Fruit fly (Drosophila melanogaster) whole organism, embryonic: ENCODE results near the gene Inx7.

ENCODE experiments used
- C15 ChIP-seq: fragments of 200-800 bp; sonication (Bioruptor generic); IDR thresholded peaks from 3 replicates; pipeline ENCODE4 v1.3.6; 2022; ENCODE audit warnings: missing biosample characterization, missing genetic modification characterization
- CG10366 ChIP-seq: fragments of 200-800 bp; sonication (Bioruptor generic); IDR thresholded peaks from 2 replicates; pipeline ENCODE4 v1.3.6; 2022; ENCODE audit warnings: missing biosample characterization, missing genetic modification characterization
- CG10654 ChIP-seq: fragments of 200-800 bp; sonication (Bioruptor generic); optimal IDR thresholded peaks from 2 replicates; lab custom pipeline; 2016; ENCODE audit warnings: missing biosample characterization, missing genetic modification characterization
- CG11456 ChIP-seq: fragments of 200-800 bp; sonication (Bioruptor generic); IDR thresholded peaks from 3 replicates; pipeline ENCODE4 v1.3.6; 2022; ENCODE audit warnings: missing biosample characterization, missing genetic modification characterization
- CG12104 ChIP-seq: fragments of 200-800 bp; sonication (Bioruptor generic); optimal IDR thresholded peaks from 3 replicates; lab custom pipeline; 2016; ENCODE audit warnings: missing biosample characterization, missing genetic modification characterization
- CG12219 ChIP-seq: fragments of 200-800 bp; sonication (Bioruptor generic); optimal IDR thresholded peaks from 3 replicates; lab custom pipeline; 2018; ENCODE audit warnings: missing biosample characterization, mild to moderate bottlenecking, missing genetic modification characterization
- CG13424 ChIP-seq: fragments of 200-800 bp; sonication (Bioruptor generic); optimal IDR thresholded peaks from 2 replicates; lab custom pipeline; 2019; ENCODE audit warnings: missing biosample characterization, mild to moderate bottlenecking, missing genetic modification characterization, moderate library complexity
- CG14050 ChIP-seq: fragments of 200-800 bp; sonication (Bioruptor generic); IDR thresholded peaks from 3 replicates; pipeline ENCODE4 v1.3.6; 2022; ENCODE audit warnings: missing biosample characterization, missing genetic modification characterization
- CG15011 ChIP-seq: fragments of 200-800 bp; sonication (Bioruptor generic); optimal IDR thresholded peaks from 3 replicates; lab custom pipeline; 2018; ENCODE audit warnings: missing biosample characterization, mild to moderate bottlenecking, missing genetic modification characterization
- CG15073 ChIP-seq: fragments of 200-800 bp; sonication (Bioruptor generic); optimal IDR thresholded peaks from 2 replicates; lab custom pipeline; 2016; ENCODE audit warnings: missing biosample characterization, missing genetic modification characterization
- CG16815 ChIP-seq: fragments of 200-800 bp; sonication (Bioruptor generic); optimal IDR thresholded peaks from 3 replicates; lab custom pipeline; 2017; ENCODE audit warnings: missing biosample characterization, mild to moderate bottlenecking, missing genetic modification characterization
- CG17612 ChIP-seq: fragments of 200-800 bp; sonication (Bioruptor generic); IDR thresholded peaks from 2 replicates; pipeline ENCODE4 v1.3.6; 2022; ENCODE audit warnings: missing biosample characterization, missing genetic modification characterization
- CG18262 ChIP-seq: fragments of 200-800 bp; optimal IDR thresholded peaks from 3 replicates; lab custom pipeline; 2019; ENCODE audit warnings: missing biosample characterization, mild to moderate bottlenecking, missing genetic modification characterization, moderate library complexity
- CG2889 ChIP-seq: fragments of 200-800 bp; sonication (Bioruptor generic); IDR thresholded peaks from 3 replicates; pipeline ENCODE4 v1.3.6; 2022; ENCODE audit warnings: missing biosample characterization, missing genetic modification characterization
- CG33213 ChIP-seq: fragments of 200-800 bp; sonication (Bioruptor generic); optimal IDR thresholded peaks from 3 replicates; lab custom pipeline; 2016; ENCODE audit warnings: missing biosample characterization, missing genetic modification characterization
- CG3847 ChIP-seq: fragments of 200-800 bp; sonication (Bioruptor generic); IDR thresholded peaks from 2 replicates; pipeline ENCODE4 v1.3.6; 2022; ENCODE audit warnings: missing biosample characterization, missing genetic modification characterization
- CG4282 ChIP-seq: fragments of 200-800 bp; sonication (Bioruptor generic); optimal IDR thresholded peaks from 2 replicates; lab custom pipeline; 2016; ENCODE audit warnings: missing biosample characterization, missing genetic modification characterization
- CG6813 ChIP-seq: fragments of 200-800 bp; sonication (Bioruptor generic); optimal IDR thresholded peaks from 2 replicates; lab custom pipeline; 2017; ENCODE audit warnings: missing biosample characterization, missing genetic modification characterization, mild to moderate bottlenecking, moderate library complexity, missing genetic modification reagents
- CG6854 ChIP-seq: fragments of 200-800 bp; sonication (Bioruptor generic); optimal IDR thresholded peaks from 3 replicates; lab custom pipeline; 2017; ENCODE audit warnings: missing biosample characterization, mild to moderate bottlenecking, missing genetic modification characterization
- CG7357 ChIP-seq: fragments of 200-800 bp; sonication (Bioruptor generic); IDR thresholded peaks from 3 replicates; pipeline ENCODE4 v1.3.6; 2022; ENCODE audit warnings: missing biosample characterization, missing genetic modification characterization
- CG7372 ChIP-seq: fragments of 200-800 bp; sonication (Bioruptor generic); IDR thresholded peaks from 2 replicates; pipeline ENCODE4 v1.3.6; 2022; ENCODE audit warnings: missing biosample characterization, missing genetic modification characterization
- CG9876 ChIP-seq: fragments of 200-800 bp; sonication (Bioruptor generic); optimal IDR thresholded peaks from 2 replicates; lab custom pipeline; 2016; ENCODE audit warnings: missing biosample characterization, missing genetic modification characterization
- CHES-1-like ChIP-seq: fragments of 200-800 bp; sonication (Bioruptor generic); optimal IDR thresholded peaks from 2 replicates; lab custom pipeline; 2016; ENCODE audit warnings: missing biosample characterization, missing genetic modification characterization
- D19A ChIP-seq: fragments of 200-800 bp; optimal IDR thresholded peaks from 3 replicates; lab custom pipeline; 2019; ENCODE audit warnings: missing biosample characterization, mild to moderate bottlenecking, missing genetic modification characterization, moderate library complexity
- Dip3 ChIP-seq: fragments of 200-800 bp; sonication (Bioruptor generic); optimal IDR thresholded peaks from 3 replicates; lab custom pipeline; 2016; ENCODE audit warnings: missing biosample characterization, missing genetic modification characterization
- Fer1 ChIP-seq: fragments of 200-800 bp; sonication (Bioruptor generic); optimal IDR thresholded peaks from 2 replicates; lab custom pipeline; 2017; ENCODE audit warnings: missing biosample characterization, mild to moderate bottlenecking, missing genetic modification characterization
- Fer3 ChIP-seq: fragments of 200-800 bp; sonication (Bioruptor generic); optimal IDR thresholded peaks from 2 replicates; lab custom pipeline; 2018; ENCODE audit warnings: missing biosample characterization, mild to moderate bottlenecking, missing genetic modification characterization, moderate library complexity
- Hr78 ChIP-seq, 2 experiments: fragments of 200-800 bp in 1 of 2; fragments of >200 bp in 1 of 2; sonication (Bioruptor generic) in 1 of 2; optimal IDR thresholded peaks; 2 replicates each; lab custom pipeline; 2017 to 2019; ENCODE audit warnings: missing biosample characterization in 2 of 2, missing genetic modification characterization in 2 of 2, mild to moderate bottlenecking in 1 of 2, moderate library complexity in 1 of 2
- Jarid2 ChIP-seq: fragments of 200-800 bp; sonication (Bioruptor generic); optimal IDR thresholded peaks from 3 replicates; lab custom pipeline; 2017; ENCODE audit warnings: mild to moderate bottlenecking, missing biosample characterization, missing genetic modification reagents, missing genetic modification characterization
- NC2β ChIP-seq: fragments of 200-800 bp; sonication (Bioruptor generic); optimal IDR thresholded peaks from 2 replicates; lab custom pipeline; 2016; ENCODE audit warnings: missing biosample characterization, missing genetic modification characterization
- Nf-YC ChIP-seq: fragments of 200-800 bp; optimal IDR thresholded peaks from 3 replicates; lab custom pipeline; 2019; ENCODE audit warnings: missing biosample characterization, mild to moderate bottlenecking, missing genetic modification characterization, moderate library complexity
- Poxn ChIP-seq: fragments of 200-800 bp; sonication (Bioruptor generic); IDR thresholded peaks from 2 replicates; pipeline ENCODE4 v1.3.6; 2022; ENCODE audit warnings: missing biosample characterization, missing genetic modification characterization
- Sox102F ChIP-seq: fragments of 200-800 bp; sonication (Bioruptor generic); optimal IDR thresholded peaks from 2 replicates; lab custom pipeline; 2018; ENCODE audit warnings: missing biosample characterization, mild to moderate bottlenecking, missing genetic modification characterization, moderate library complexity
- amos ChIP-seq: fragments of 200-800 bp; sonication (Bioruptor generic); IDR thresholded peaks from 2 replicates; pipeline ENCODE4 v1.3.6; 2022; ENCODE audit warnings: missing biosample characterization, missing genetic modification characterization; ENCODE audit not compliant: partially characterized antibody
- aop ChIP-seq: fragments of 200-800 bp; sonication (Bioruptor generic); IDR thresholded peaks from 2 replicates; pipeline ENCODE4 v1.3.6; 2022; ENCODE audit warnings: missing biosample characterization, missing genetic modification characterization
- az2 ChIP-seq: fragments of 200-800 bp; sonication (Bioruptor generic); optimal IDR thresholded peaks from 3 replicates; lab custom pipeline; 2016; ENCODE audit warnings: missing biosample characterization, missing genetic modification characterization
- br ChIP-seq: fragments of >200 bp; optimal IDR thresholded peaks from 2 replicates; lab custom pipeline; 2017
- dmrt99B ChIP-seq: fragments of 200-800 bp; sonication (Bioruptor generic); optimal IDR thresholded peaks from 2 replicates; lab custom pipeline; 2018; ENCODE audit warnings: missing biosample characterization, mild to moderate bottlenecking, missing genetic modification characterization, moderate library complexity
- hkb ChIP-seq, 2 experiments: fragments of 200-800 bp in 1 of 2; fragments of >200 bp in 1 of 2; sonication (Bioruptor generic) in 1 of 2; IDR thresholded peaks in 1 of 2; optimal IDR thresholded peaks in 1 of 2; 2 replicates each; pipeline versions ENCODE4 v1.3.6 to Lab custom; 2017 to 2022; ENCODE audit warnings: missing biosample characterization in 1 of 2, missing genetic modification characterization in 1 of 2
- ken ChIP-seq: fragments of 200-800 bp; sonication (Bioruptor generic); IDR thresholded peaks from 3 replicates; pipeline ENCODE4 v1.3.6; 2022; ENCODE audit warnings: missing biosample characterization, missing genetic modification characterization
- pan ChIP-seq, 4 experiments: fragments of >200 bp in 3 of 4; fragments of 200-800 bp in 1 of 4; sonication (Bioruptor generic) in 1 of 4; optimal IDR thresholded peaks in 3 of 4; IDR thresholded peaks in 1 of 4; 2 replicates each; pipeline versions ENCODE4 v1.3.6 to Lab custom; 2017 to 2022; ENCODE audit warnings: missing biosample characterization in 2 of 4, missing genetic modification characterization in 2 of 4, mixed read lengths in 1 of 4
- pfk ChIP-seq: fragments of 200-800 bp; sonication (Bioruptor generic); optimal IDR thresholded peaks from 2 replicates; lab custom pipeline; 2018; ENCODE audit warnings: missing biosample characterization, mild to moderate bottlenecking, missing genetic modification characterization, moderate library complexity
- row ChIP-seq: fragments of 200-800 bp; sonication (Bioruptor generic); IDR thresholded peaks from 3 replicates; pipeline ENCODE4 v1.3.6; 2022; ENCODE audit warnings: missing biosample characterization, missing genetic modification characterization
- sens-2 ChIP-seq: fragments of 200-800 bp; sonication (Bioruptor generic); IDR thresholded peaks from 2 replicates; pipeline ENCODE4 v1.3.6; 2022; ENCODE audit warnings: missing biosample characterization, missing genetic modification characterization
- slbo ChIP-seq: fragments of 200-800 bp; sonication (Bioruptor generic); IDR thresholded peaks from 2 replicates; pipeline ENCODE4 v1.3.6; 2022; ENCODE audit warnings: missing biosample characterization, missing genetic modification characterization
- tll ChIP-seq, 2 experiments: fragments of 200-800 bp in 1 of 2; fragments of >200 bp in 1 of 2; sonication (Bioruptor generic) in 1 of 2; optimal IDR thresholded peaks; 2 replicates each; lab custom pipeline; 2017 to 2019; ENCODE audit warnings: missing biosample characterization in 2 of 2, missing genetic modification characterization in 2 of 2, mild to moderate bottlenecking in 1 of 2, moderate library complexity in 1 of 2
- ttk ChIP-seq: fragments of 200-800 bp; sonication (Bioruptor generic); IDR thresholded peaks from 2 replicates; pipeline ENCODE4 v2.1.2; 2022; ENCODE audit warnings: missing biosample characterization, missing genetic modification characterization
- tx ChIP-seq: fragments of 200-800 bp; sonication (Bioruptor generic); optimal IDR thresholded peaks from 2 replicates; lab custom pipeline; 2016; ENCODE audit warnings: missing biosample characterization, missing genetic modification characterization
- vnd ChIP-seq: fragments of 200-800 bp; sonication (Bioruptor generic); IDR thresholded peaks from 3 replicates; pipeline ENCODE4 v1.3.6; 2022; ENCODE audit warnings: missing biosample characterization, missing genetic modification characterization; ENCODE audit not compliant: partially characterized antibody
- wek ChIP-seq: fragments of 200-800 bp; sonication (Bioruptor generic); optimal IDR thresholded peaks from 3 replicates; lab custom pipeline; 2018; ENCODE audit warnings: missing biosample characterization, mild to moderate bottlenecking, missing genetic modification characterization, moderate library complexity

Gene Inx7

DNA sequence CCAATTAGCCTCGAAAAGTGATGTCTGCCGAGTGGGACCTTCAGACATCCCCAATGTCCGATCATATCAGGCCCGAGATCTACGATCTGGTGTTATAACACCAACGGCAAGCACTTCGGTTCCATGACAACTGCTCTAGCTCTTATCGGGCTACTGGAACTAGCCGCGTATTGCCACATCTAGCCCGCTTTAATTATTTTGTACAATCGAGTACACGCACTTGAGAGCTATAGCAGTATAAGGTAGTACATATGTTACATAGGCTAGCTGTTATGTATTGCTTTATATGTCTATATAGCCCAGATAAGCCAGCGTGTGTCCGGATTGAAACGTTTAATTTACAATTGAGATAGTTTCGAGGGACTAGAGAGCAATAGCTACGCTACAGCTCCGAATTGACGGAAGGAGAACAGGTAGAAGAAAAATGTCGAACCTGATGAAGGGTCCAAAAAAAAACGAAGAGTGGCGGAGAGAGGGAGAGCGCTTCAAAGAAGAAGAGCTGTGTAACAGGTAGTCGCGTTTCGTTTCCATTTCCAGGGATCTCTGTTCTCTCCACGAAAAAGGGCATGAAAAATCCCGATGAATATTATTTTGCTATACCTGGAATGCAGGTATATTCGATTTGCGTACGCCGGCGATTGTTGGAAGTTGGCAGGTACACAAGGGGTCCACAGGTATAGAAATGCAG, 3.7 kb upstream of the Inx7 start (continued):
- TF ChIP-seq CG6854 (GFP tag; lab: Kevin White, UChicago), result no peak
- TF ChIP-seq tll (GFP tag; optimal IDR thresholded peaks at IDR 0.05; lab: Kevin White, UChicago), result no peak
- peak; percentile 8 for TF ChIP-seq D19A (tag; lab: Kevin White, UChicago)
- no peak for TF ChIP-seq CG33213
- no peak for TF ChIP-seq hkb (optimal IDR thresholded peaks at IDR 0.05; lab: Kevin White, UChicago)
- no peak for TF ChIP-seq hkb (GFP tag; IDR thresholded peaks at IDR 0.05; lab: Robert Waterston, UW)
- no peak for TF ChIP-seq ken (GFP tag; lab: Robert Waterston, UW)
- TF ChIP-seq CG17612, result no peak
- no peak for TF ChIP-seq aop (GFP tag; lab: Robert Waterston, UW)
- TF ChIP-seq br (lab: Kevin White, UChicago), result no peak
- TF ChIP-seq CG12219 (GFP tag; lab: Kevin White, UChicago), result no peak
- no peak for TF ChIP-seq CG6813 (GFP tag; lab: Kevin White, UChicago)
- TF ChIP-seq Nf-YC (tag; lab: Kevin White, UChicago), result no peak
- TF ChIP-seq amos (GFP tag; lab: Robert Waterston, UW), result no peak
- TF ChIP-seq CG10654, result no peak
- TF ChIP-seq CG14050, result no peak
- TF ChIP-seq CG7357, result no peak
- TF ChIP-seq CG16815 (GFP tag; lab: Kevin White, UChicago), result no peak
- no peak for TF ChIP-seq CG12104 (GFP tag; lab: Kevin White, UChicago)
- TF ChIP-seq slbo (GFP tag; lab: Robert Waterston, UW), result no peak
- no peak for TF ChIP-seq CG3847
- TF ChIP-seq Hr78 (GFP tag; optimal IDR thresholded peaks at IDR 0.05; lab: Kevin White, UChicago), result no peak
- TF ChIP-seq pfk (GFP tag; lab: Kevin White, UChicago), result peak; percentile 75
- no peak for TF ChIP-seq CG2889 (GFP tag; lab: Robert Waterston, UW)
- no peak for TF ChIP-seq Fer3 (tag; lab: Kevin White, UChicago)
- no peak for TF ChIP-seq CG10366 (GFP tag; lab: Robert Waterston, UW)
- no peak for TF ChIP-seq az2 (GFP tag; lab: Kevin White, UChicago)
- TF ChIP-seq Poxn (GFP tag; lab: Robert Waterston, UW), result no peak
- no peak for TF ChIP-seq C15
- peak; percentile 40; the same call in 2 of the 3 replicates for TF ChIP-seq vnd (GFP tag; lab: Robert Waterston, UW)
- TF ChIP-seq row (GFP tag; lab: Robert Waterston, UW), result no peak
- no peak for TF ChIP-seq Jarid2
- TF ChIP-seq Fer1 (GFP tag; lab: Kevin White, UChicago), result no peak
- no peak for TF ChIP-seq CG4282 (GFP tag; lab: Kevin White, UChicago)
- TF ChIP-seq dmrt99B (tag; lab: Kevin White, UChicago), result no peak
- TF ChIP-seq CG15011 (GFP tag; lab: Kevin White, UChicago), result no peak
- no peak for TF ChIP-seq wek (GFP tag; lab: Kevin White, UChicago)
- TF ChIP-seq Dip3 (GFP tag; lab: Kevin White, UChicago), result no peak
- TF ChIP-seq CG11456 (GFP tag; lab: Robert Waterston, UW), result no peak
- TF ChIP-seq CG9876, result no peak
- no peak for TF ChIP-seq CG15073 (GFP tag; lab: Kevin White, UChicago)
- TF ChIP-seq CHES-1-like (GFP tag; lab: Kevin White, UChicago), result no peak
- no peak for TF ChIP-seq CG18262
- TF ChIP-seq tx (GFP tag; lab: Kevin White, UChicago), result no peak
- no peak for TF ChIP-seq NC2β
- TF ChIP-seq pan (optimal IDR thresholded peaks at IDR 0.05; lab: Kevin White, UChicago), result no peak
- TF ChIP-seq pan (GFP tag; optimal IDR thresholded peaks at IDR 0.05 in 1 of 2, IDR thresholded peaks at IDR 0.05 in 1 of 2), result no peak
- TF ChIP-seq CG7372 (GFP tag; lab: Robert Waterston, UW), result no peak
- no peak for TF ChIP-seq ttk (GFP tag; lab: Robert Waterston, UW)
- no peak for TF ChIP-seq Sox102F (GFP tag; lab: Kevin White, UChicago)
- no peak for TF ChIP-seq CG13424 (tag; lab: Kevin White, UChicago)
- no peak for TF ChIP-seq sens-2
